6 worm cellular contexts compared by ENCODE assay signal in genomic region chrX:10639403-10639812, ce11.
TF ChIP-seq lines count a peak whose summit lies in the region.

No protein-coding gene starts in this region.

TF ChIP-seq in whole organism, L1 larva, 84 proteins besides CTCF, POLR2A, EP300 and RAD21 (continues in another document):
- no peak for TF ChIP-seq ets-5 (GFP tag; IDR thresholded peaks at IDR 0.05; lab: Robert Waterston, UW)
- no peak for TF ChIP-seq sup-37 (GFP tag; optimal IDR thresholded peaks at IDR 0.05; lab: Kevin White, UChicago)
- TF ChIP-seq ceh-63 (GFP tag; optimal IDR thresholded peaks at IDR 0.05; lab: Kevin White, UChicago): no peak
- TF ChIP-seq ces-1 (GFP tag; optimal IDR thresholded peaks at IDR 0.05; lab: Kevin White, UChicago): no peak
- no peak for TF ChIP-seq nhr-71 (tag; optimal IDR thresholded peaks at IDR 0.05; lab: Kevin White, UChicago)
- no peak for TF ChIP-seq unc-30 (tag; optimal IDR thresholded peaks at IDR 0.05; lab: Kevin White, UChicago)
- peak; percentile 0 for TF ChIP-seq nhr-20 (tag; optimal IDR thresholded peaks at IDR 0.05; lab: Kevin White, UChicago)
- peak; percentile 63 for TF ChIP-seq lin-14 (GFP tag; optimal IDR thresholded peaks at IDR 0.05; lab: Kevin White, UChicago)
- TF ChIP-seq dsc-1 (tag; optimal IDR thresholded peaks at IDR 0.05; lab: Kevin White, UChicago): no peak
- TF ChIP-seq vab-15 (tag; optimal IDR thresholded peaks at IDR 0.05; lab: Kevin White, UChicago): no peak
- no peak for TF ChIP-seq mab-9 (GFP tag; IDR thresholded peaks at IDR 0.05; lab: Robert Waterston, UW)
- TF ChIP-seq nhr-237 (tag; optimal IDR thresholded peaks at IDR 0.05; lab: Kevin White, UChicago): no peak
- no peak for TF ChIP-seq jun-1 (tag; optimal IDR thresholded peaks at IDR 0.05; lab: Kevin White, UChicago)
- TF ChIP-seq pag-3 (tag; optimal IDR thresholded peaks at IDR 0.05; lab: Kevin White, UChicago; ENCODE audit: borderline replicate concordance, insufficient read depth): no peak
- no peak for TF ChIP-seq mef-2 (tag; optimal IDR thresholded peaks at IDR 0.05; lab: Kevin White, UChicago)
- TF ChIP-seq blmp-1 (tag; optimal IDR thresholded peaks at IDR 0.05; lab: Kevin White, UChicago): peak; percentile 85

TF ChIP-seq in whole organism, L2 larva, 48 proteins besides CTCF, POLR2A, EP300 and RAD21:
- TF ChIP-seq crh-2 (tag; optimal IDR thresholded peaks at IDR 0.05; lab: Kevin White, UChicago): peak; percentile 42
- TF ChIP-seq elt-1 (tag; optimal IDR thresholded peaks at IDR 0.05; lab: Kevin White, UChicago): no peak
- TF ChIP-seq blmp-1 (tag; optimal IDR thresholded peaks at IDR 0.05; lab: Kevin White, UChicago; ENCODE audit: insufficient read depth): peak; percentile 63
- TF ChIP-seq F13H6.1 (tag; optimal IDR thresholded peaks at IDR 0.05; lab: Kevin White, UChicago): peak; percentile 35
- TF ChIP-seq sma-3 (GFP tag; optimal IDR thresholded peaks at IDR 0.05; lab: Kevin White, UChicago): peak; percentile 21
- peak; percentile 90 for TF ChIP-seq fos-1 (tag; optimal IDR thresholded peaks at IDR 0.05; lab: Kevin White, UChicago)
- TF ChIP-seq C34F6.9 (tag; optimal IDR thresholded peaks at IDR 0.05; lab: Kevin White, UChicago): peak; percentile 33
- no peak for TF ChIP-seq mab-5 (tag; optimal IDR thresholded peaks at IDR 0.05; lab: Kevin White, UChicago)
- peak; percentile 36 for TF ChIP-seq egl-27 (tag; optimal IDR thresholded peaks at IDR 0.05; lab: Kevin White, UChicago)

TF ChIP-seq in whole organism, L3 larva, 47 proteins besides CTCF, POLR2A, EP300 and RAD21:
- TF ChIP-seq jun-1 (tag; optimal IDR thresholded peaks at IDR 0.05; lab: Kevin White, UChicago): peak; percentile 33
- TF ChIP-seq snpc-4 (tag; optimal IDR thresholded peaks at IDR 0.05; lab: Kevin White, UChicago): no peak
- peak; percentile 70 for TF ChIP-seq pqm-1 (tag; optimal IDR thresholded peaks at IDR 0.05; lab: Kevin White, UChicago)
- peak; percentile 88 for TF ChIP-seq pha-4 (tag; optimal IDR thresholded peaks at IDR 0.05; lab: Kevin White, UChicago)
- peak; percentile 55 for TF ChIP-seq nhr-25 (tag; optimal IDR thresholded peaks at IDR 0.05; lab: Kevin White, UChicago)
- no peak for TF ChIP-seq ceh-82 (tag; optimal IDR thresholded peaks at IDR 0.05; lab: Kevin White, UChicago)
- peak; percentile 24 for TF ChIP-seq nfya-1 (tag; optimal IDR thresholded peaks at IDR 0.05; lab: Kevin White, UChicago; ENCODE audit: insufficient read depth)
- no peak for TF ChIP-seq ztf-4 (tag; optimal IDR thresholded peaks at IDR 0.05; lab: Kevin White, UChicago)
- TF ChIP-seq nhr-43 (tag; optimal IDR thresholded peaks at IDR 0.05; lab: Kevin White, UChicago; ENCODE audit: poor library complexity, severe bottlenecking): no peak
- TF ChIP-seq ceh-16 (tag; optimal IDR thresholded peaks at IDR 0.05; lab: Kevin White, UChicago): no peak
- TF ChIP-seq elt-2 (tag; optimal IDR thresholded peaks at IDR 0.05; lab: Kevin White, UChicago): peak; percentile 90

TF ChIP-seq in whole organism, L4 larva, 104 proteins besides CTCF, POLR2A, EP300 and RAD21 (continues in another document):
- TF ChIP-seq mxl-2 (GFP tag; conservative IDR thresholded peaks at IDR 0.05; lab: Robert Waterston, UW) (no peak), daf-12 (tag; optimal IDR thresholded peaks at IDR 0.05; lab: Kevin White, UChicago) (no peak), php-3 (GFP tag; IDR thresholded peaks at IDR 0.05; lab: Robert Waterston, UW) (peak; percentile 71; the same call in 1 of the 2 replicates), ceh-20 (GFP tag; IDR thresholded peaks at IDR 0.05; lab: Robert Waterston, UW) (no peak), dmd-6 (GFP tag; IDR thresholded peaks at IDR 0.05; lab: Robert Waterston, UW) (peak; percentile 78), daf-19 (GFP tag; conservative IDR thresholded peaks at IDR 0.05; lab: Robert Waterston, UW) (no peak), arid-1 (GFP tag; conservative IDR thresholded peaks at IDR 0.05; lab: Robert Waterston, UW) (no peak), daf-16 (GFP tag; optimal IDR thresholded peaks at IDR 0.05; lab: Kevin White, UChicago) (no peak), daf-16 (tag; optimal IDR thresholded peaks at IDR 0.05; lab: Kevin White, UChicago) (peak; percentile 88), nhr-77 (tag; optimal IDR thresholded peaks at IDR 0.05; lab: Kevin White, UChicago) (peak; percentile 4), aha-1 (tag; lab: Kevin White, UChicago) (no peak), fkh-10 (GFP tag; optimal IDR thresholded peaks at IDR 0.05; lab: Kevin White, UChicago) (no peak), lsy-2 (tag; optimal IDR thresholded peaks at IDR 0.05; lab: Kevin White, UChicago) (peak in 1 of 2 experiments; percentile 39), tra-1 (GFP tag; IDR thresholded peaks at IDR 0.05; lab: Robert Waterston, UW) (peak; percentile 31; the same call in 1 of the 2 replicates), nhr-25 (tag; optimal IDR thresholded peaks at IDR 0.05; lab: Kevin White, UChicago; ENCODE audit: borderline replicate concordance, insufficient read depth) (no peak), lin-38 (GFP tag; IDR thresholded peaks at IDR 0.05; lab: Robert Waterston, UW) (no peak), zfp-3 (GFP tag; conservative IDR thresholded peaks at IDR 0.05; lab: Robert Waterston, UW) (no peak), ZK337.2 (GFP tag; IDR thresholded peaks at IDR 0.05; lab: Robert Waterston, UW) (no peak), nhr-48 (tag; optimal IDR thresholded peaks at IDR 0.05; lab: Kevin White, UChicago) (peak; percentile 51), nhr-102 (tag; optimal IDR thresholded peaks at IDR 0.05; lab: Kevin White, UChicago) (no peak)

TF ChIP-seq in whole organism, mixed stage, embryonic, 35 proteins besides CTCF, POLR2A, EP300 and RAD21:
- TF ChIP-seq elt-1 (tag; optimal IDR thresholded peaks at IDR 0.05; lab: Kevin White, UChicago; ENCODE audit: borderline replicate concordance, insufficient read depth): no peak
- TF ChIP-seq ces-1 (GFP tag; optimal IDR thresholded peaks at IDR 0.05; lab: Kevin White, UChicago): no peak
- peak; percentile 12 for TF ChIP-seq zip-8 (tag; optimal IDR thresholded peaks at IDR 0.05; lab: Kevin White, UChicago)
- no peak for TF ChIP-seq ceh-39 (tag; optimal IDR thresholded peaks at IDR 0.05; lab: Kevin White, UChicago)
- TF ChIP-seq blmp-1 (tag; optimal IDR thresholded peaks at IDR 0.05; lab: Kevin White, UChicago): no peak

TF ChIP-seq in whole organism, young adult, 124 proteins besides CTCF, POLR2A, EP300 and RAD21:
- TF ChIP-seq cebp-1 (GFP tag; IDR thresholded peaks at IDR 0.05; lab: Robert Waterston, UW): no peak
- peak; percentile 43 for TF ChIP-seq cebp-1 (tag; optimal IDR thresholded peaks at IDR 0.05; lab: Kevin White, UChicago)
- TF ChIP-seq F39B2.1 (GFP tag; IDR thresholded peaks at IDR 0.05; lab: Robert Waterston, UW): no peak
- TF ChIP-seq dox-1 (GFP tag; IDR thresholded peaks at IDR 0.05; lab: Robert Waterston, UW): 0 out of 2 replicates have a peak, but pooled peaks have one; percentile 40
- no peak for TF ChIP-seq hlh-26 (GFP tag; conservative IDR thresholded peaks at IDR 0.05; lab: Robert Waterston, UW)
- TF ChIP-seq F55B11.4 (tag; optimal IDR thresholded peaks at IDR 0.05; lab: Kevin White, UChicago; ENCODE audit: borderline replicate concordance, insufficient read depth): no peak
- TF ChIP-seq ztf-25 (GFP tag; IDR thresholded peaks at IDR 0.05; lab: Robert Waterston, UW): no peak
- no peak for TF ChIP-seq gei-17 (GFP tag; optimal IDR thresholded peaks at IDR 0.05; lab: Kevin White, UChicago)
- no peak for TF ChIP-seq ets-4 (GFP tag; optimal IDR thresholded peaks at IDR 0.05; lab: Kevin White, UChicago)
- TF ChIP-seq nhr-80 (tag; optimal IDR thresholded peaks at IDR 0.05; lab: Kevin White, UChicago): peak; percentile 94
- TF ChIP-seq lin-40 (tag; optimal IDR thresholded peaks at IDR 0.05; lab: Kevin White, UChicago): peak; percentile 63
- TF ChIP-seq lir-1 (GFP tag; conservative IDR thresholded peaks at IDR 0.05; lab: Robert Waterston, UW): no peak
- TF ChIP-seq bed-1 (GFP tag; IDR thresholded peaks at IDR 0.05; lab: Robert Waterston, UW): no peak
- TF ChIP-seq atf-7 (tag; optimal IDR thresholded peaks at IDR 0.05; lab: Kevin White, UChicago): peak; percentile 89
- no peak for TF ChIP-seq snpc-4 (GFP tag; optimal IDR thresholded peaks at IDR 0.05; lab: Kevin White, UChicago)
- peak in 1 of 4 experiments; percentile 19 for TF ChIP-seq snpc-4 (tag; optimal IDR thresholded peaks at IDR 0.05; lab: Kevin White, UChicago)
- no peak for TF ChIP-seq hmg-1.2 (GFP tag; IDR thresholded peaks at IDR 0.05; lab: Robert Waterston, UW)
- peak; percentile 41 for TF ChIP-seq somi-1 (GFP tag; optimal IDR thresholded peaks at IDR 0.05; lab: Kevin White, UChicago)
- peak; percentile 8 for TF ChIP-seq tbp1 (GFP tag; optimal IDR thresholded peaks at IDR 0.05; lab: Kevin White, UChicago)
